Worm (Caenorhabditis elegans) whole organism, late embryonic: ENCODE results near the gene jud-4.

ENCODE experiments used
- C08G9.2 ChIP-seq: sonication (generic microtip); optimal IDR thresholded peaks from 2 replicates; lab custom pipeline; 2016; ENCODE audit warnings: mild to moderate bottlenecking, missing genetic modification characterization, moderate library complexity, missing compliant biosample characterization
- C38D4.7 ChIP-seq: fragments of 200-800 bp; sonication (Bioruptor generic); optimal IDR thresholded peaks from 2 replicates; lab custom pipeline; 2018; ENCODE audit warnings: mild to moderate bottlenecking, missing genetic modification characterization, moderate library complexity, missing compliant biosample characterization
- F13H6.1 ChIP-seq: sonication (generic microtip); optimal IDR thresholded peaks from 2 replicates; lab custom pipeline; 2016; ENCODE audit warnings: missing genetic modification characterization, missing compliant biosample characterization
- K09A11.1 ChIP-seq: sonication (generic microtip); optimal IDR thresholded peaks from 2 replicates; lab custom pipeline; 2017; ENCODE audit warnings: antibody characterized with exemption, mild to moderate bottlenecking, missing genetic modification characterization, missing compliant biosample characterization; ENCODE audit not compliant: insufficient read depth
- ahr-1 ChIP-seq: sonication (generic microtip); optimal IDR thresholded peaks from 2 replicates; lab custom pipeline; 2016; ENCODE audit warnings: missing genetic modification characterization, missing compliant biosample characterization
- ceh-14 ChIP-seq: sonication (generic microtip); optimal IDR thresholded peaks from 2 replicates; lab custom pipeline; 2016; ENCODE audit warnings: missing genotype, missing genetic modification characterization, missing compliant biosample characterization
- ceh-2 ChIP-seq: sonication (generic microtip); optimal IDR thresholded peaks from 2 replicates; lab custom pipeline; 2016; ENCODE audit warnings: missing genotype, missing genetic modification characterization, missing compliant biosample characterization
- ceh-22 ChIP-seq: sonication (generic microtip); optimal IDR thresholded peaks from 2 replicates; lab custom pipeline; 2017; ENCODE audit warnings: missing biosample characterization, missing genetic modification characterization
- ceh-24 ChIP-seq: sonication (generic microtip); optimal IDR thresholded peaks from 2 replicates; lab custom pipeline; 2016; ENCODE audit warnings: mild to moderate bottlenecking, missing genetic modification characterization, missing compliant biosample characterization
- ceh-31 ChIP-seq: sonication (generic microtip); optimal IDR thresholded peaks from 2 replicates; lab custom pipeline; 2016; ENCODE audit warnings: missing genetic modification characterization, missing compliant biosample characterization
- ceh-34 ChIP-seq: sonication (generic microtip); optimal IDR thresholded peaks from 2 replicates; lab custom pipeline; 2016; ENCODE audit warnings: mild to moderate bottlenecking, missing genetic modification characterization, missing compliant biosample characterization
- ceh-48 ChIP-seq: sonication (generic microtip); optimal IDR thresholded peaks from 2 replicates; lab custom pipeline; 2016; ENCODE audit warnings: missing genetic modification characterization, inconsistent platforms, missing compliant biosample characterization
- ceh-6 ChIP-seq: fragments of 200-800 bp; sonication (Bioruptor generic); optimal IDR thresholded peaks from 2 replicates; lab custom pipeline; 2018; ENCODE audit warnings: mild to moderate bottlenecking, missing genetic modification characterization, missing compliant biosample characterization
- ceh-9 ChIP-seq: sonication (generic microtip); optimal IDR thresholded peaks from 2 replicates; lab custom pipeline; 2016; ENCODE audit warnings: mild to moderate bottlenecking, missing genetic modification characterization, inconsistent platforms, missing compliant biosample characterization
- che-1 ChIP-seq: sonication (generic microtip); optimal IDR thresholded peaks from 2 replicates; lab custom pipeline; 2016; ENCODE audit warnings: mild to moderate bottlenecking, missing genetic modification characterization, missing compliant biosample characterization
- dmd-4 ChIP-seq: sonication (generic microtip); optimal IDR thresholded peaks from 2 replicates; lab custom pipeline; 2016; ENCODE audit warnings: borderline replicate concordance, missing genetic modification characterization, missing compliant biosample characterization
- dve-1 ChIP-seq: sonication (generic microtip); optimal IDR thresholded peaks from 2 replicates; lab custom pipeline; 2017; ENCODE audit warnings: antibody characterized with exemption, mild to moderate bottlenecking, missing genetic modification characterization, missing compliant biosample characterization
- elt-4 ChIP-seq: sonication (generic microtip); optimal IDR thresholded peaks from 2 replicates; lab custom pipeline; 2016; ENCODE audit warnings: missing genetic modification characterization, missing compliant biosample characterization
- eyg-1 ChIP-seq: sonication (generic microtip); optimal IDR thresholded peaks from 2 replicates; lab custom pipeline; 2016; ENCODE audit warnings: missing genotype, missing genetic modification characterization, missing compliant biosample characterization
- fkh-6 ChIP-seq: sonication (generic microtip); optimal IDR thresholded peaks from 2 replicates; lab custom pipeline; 2016; ENCODE audit warnings: missing genetic modification characterization, missing compliant biosample characterization
- gmeb-2 ChIP-seq: sonication (generic microtip); optimal IDR thresholded peaks from 2 replicates; lab custom pipeline; 2016; ENCODE audit warnings: missing genetic modification characterization, inconsistent platforms, missing compliant biosample characterization
- hlh-13 ChIP-seq: fragments of 200-800 bp; sonication (Bioruptor generic); optimal IDR thresholded peaks from 2 replicates; lab custom pipeline; 2018; ENCODE audit warnings: mild to moderate bottlenecking, missing genetic modification characterization, missing compliant biosample characterization
- hlh-15 ChIP-seq: sonication (generic microtip); optimal IDR thresholded peaks from 2 replicates; lab custom pipeline; 2016; ENCODE audit warnings: missing genetic modification characterization, missing compliant biosample characterization
- lim-6 ChIP-seq: sonication (generic microtip); optimal IDR thresholded peaks from 2 replicates; lab custom pipeline; 2016; ENCODE audit warnings: missing genetic modification characterization, missing compliant biosample characterization
- nfya-1 ChIP-seq: sonication (generic microtip); optimal IDR thresholded peaks from 2 replicates; lab custom pipeline; 2017; ENCODE audit warnings: missing genetic modification characterization, mild to moderate bottlenecking, missing compliant biosample characterization, antibody characterized with exemption, moderate library complexity
- nhr-11 ChIP-seq: fragments of 150-350 bp; optimal IDR thresholded peaks from 2 replicates; lab custom pipeline; 2014; ENCODE audit warnings: missing biosample characterization, missing genetic modification characterization
- pag-3 ChIP-seq: sonication (generic microtip); optimal IDR thresholded peaks from 2 replicates; lab custom pipeline; 2016; ENCODE audit warnings: missing compliant biosample characterization, missing genetic modification characterization, borderline replicate concordance
- pat-9 ChIP-seq: fragments of 200-800 bp; sonication (Bioruptor generic); optimal IDR thresholded peaks from 2 replicates; lab custom pipeline; 2018; ENCODE audit warnings: mild to moderate bottlenecking, missing genetic modification characterization, moderate library complexity, missing compliant biosample characterization
- pha-2 ChIP-seq: sonication (generic microtip); optimal IDR thresholded peaks from 2 replicates; lab custom pipeline; 2017; ENCODE audit warnings: mild to moderate bottlenecking, missing genetic modification characterization, missing compliant biosample characterization
- pha-4 ChIP-seq: fragments of 150-350 bp; optimal IDR thresholded peaks from 2 replicates; lab custom pipeline; 2018; ENCODE audit warnings: missing biosample characterization, missing genetic modification reagents, missing genetic modification characterization
- pros-1 ChIP-seq: fragments of 150-350 bp; optimal IDR thresholded peaks from 2 replicates; lab custom pipeline; 2014; ENCODE audit warnings: missing biosample characterization, missing genetic modification reagents, missing genetic modification characterization
- ref-2 ChIP-seq: sonication (generic microtip); optimal IDR thresholded peaks from 2 replicates; lab custom pipeline; 2016; ENCODE audit warnings: missing genetic modification characterization, missing compliant biosample characterization
- rnt-1 ChIP-seq: sonication (generic microtip); optimal IDR thresholded peaks from 2 replicates; lab custom pipeline; 2016; ENCODE audit warnings: missing genetic modification characterization, missing compliant biosample characterization
- sdc-2 ChIP-seq: sonication (generic microtip); optimal IDR thresholded peaks from 2 replicates; lab custom pipeline; 2016; ENCODE audit warnings: missing genotype, missing genetic modification characterization, missing compliant biosample characterization
- sox-4 ChIP-seq: sonication (generic microtip); optimal IDR thresholded peaks from 2 replicates; lab custom pipeline; 2017; ENCODE audit warnings: mild to moderate bottlenecking, missing genetic modification characterization, inconsistent platforms, missing compliant biosample characterization
- tbx-2 ChIP-seq: sonication (generic microtip); optimal IDR thresholded peaks from 2 replicates; lab custom pipeline; 2016; ENCODE audit warnings: missing genetic modification characterization, missing compliant biosample characterization
- ttx-3 ChIP-seq: sonication (generic microtip); optimal IDR thresholded peaks from 2 replicates; lab custom pipeline; 2016; ENCODE audit warnings: missing genetic modification reagents, missing genetic modification characterization, missing compliant biosample characterization
- unc-42 ChIP-seq: sonication (generic microtip); optimal IDR thresholded peaks from 2 replicates; lab custom pipeline; 2016; ENCODE audit warnings: missing genotype, missing genetic modification characterization, missing compliant biosample characterization
- unc-55 ChIP-seq: sonication (generic microtip); optimal IDR thresholded peaks from 2 replicates; lab custom pipeline; 2017; ENCODE audit warnings: missing biosample characterization, missing genetic modification reagents, missing genetic modification characterization
- unc-86 ChIP-seq: sonication (generic microtip); optimal IDR thresholded peaks from 2 replicates; lab custom pipeline; 2016; ENCODE audit warnings: missing genetic modification characterization, missing compliant biosample characterization
- zip-5 ChIP-seq: sonication (generic microtip); optimal IDR thresholded peaks from 2 replicates; lab custom pipeline; 2016; ENCODE audit warnings: missing genetic modification characterization, missing compliant biosample characterization
- ztf-16 ChIP-seq: sonication (generic microtip); optimal IDR thresholded peaks from 2 replicates; lab custom pipeline; 2017; ENCODE audit warnings: missing genetic modification characterization, missing compliant biosample characterization

The jud-4 gene

ce11 chrX:15277714-15278187 lies 6.2 kb upstream of the jud-4 start, which contains the start of gene kin-20:
TSS of gene kin-20 (minus strand) at chrX:15277764.
- TF ChIP-seq ceh-2 (tag; lab: Kevin White, UChicago), result no peak
- no peak for TF ChIP-seq ceh-14 (tag; lab: Kevin White, UChicago)
- TF ChIP-seq sox-4 (tag; lab: Kevin White, UChicago), result no peak
- TF ChIP-seq hlh-13 (GFP tag; lab: Kevin White, UChicago), result peak; percentile 7
- peak; percentile 10 for TF ChIP-seq rnt-1 (tag; lab: Kevin White, UChicago)
- peak; percentile 31 for TF ChIP-seq ceh-31 (tag; lab: Kevin White, UChicago)
- TF ChIP-seq nfya-1, result peak; percentile 39
- peak; percentile 23 for TF ChIP-seq ceh-34 (tag; lab: Kevin White, UChicago)
- TF ChIP-seq ref-2 (tag; lab: Kevin White, UChicago), result peak; percentile 22

DNA sequence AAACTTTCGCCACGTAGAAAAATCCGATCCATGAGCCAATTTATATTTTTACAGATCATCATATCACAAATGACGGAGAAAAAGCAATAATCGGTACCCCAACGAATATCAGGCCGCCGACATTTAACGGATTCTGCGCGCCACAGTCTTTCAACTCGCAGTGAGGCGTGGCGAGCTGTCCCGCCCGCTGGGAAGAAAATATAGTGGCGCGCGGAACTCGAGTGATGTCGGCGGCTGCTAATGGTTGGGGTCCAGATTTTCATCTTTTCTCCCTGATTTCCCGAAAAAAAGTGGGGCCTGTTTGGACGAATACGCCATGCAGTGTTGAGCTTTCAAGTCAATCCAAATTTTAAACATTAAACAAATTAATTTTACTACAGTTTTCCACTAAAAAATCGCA lies 5.3 kb upstream of the jud-4 start:
- TF ChIP-seq ceh-48 (tag; lab: Kevin White, UChicago) (no peak), K09A11.1 (no peak), ahr-1 (no peak), C38D4.7 (GFP tag; lab: Kevin White, UChicago) (no peak), F13H6.1 (tag; lab: Kevin White, UChicago) (no peak), sdc-2 (tag; lab: Kevin White, UChicago) (no peak), ref-2 (tag; lab: Kevin White, UChicago) (no peak), hlh-15 (tag; lab: Kevin White, UChicago) (no peak), zip-5 (tag; lab: Kevin White, UChicago) (no peak), fkh-6 (tag; lab: Kevin White, UChicago) (no peak), eyg-1 (tag; lab: Kevin White, UChicago) (no peak), unc-42 (tag; lab: Kevin White, UChicago) (no peak), ceh-2 (tag; lab: Kevin White, UChicago) (no peak), ttx-3 (no peak), pros-1 (tag; lab: Kevin White, UChicago) (no peak), gmeb-2 (tag; lab: Kevin White, UChicago) (no peak), ceh-6 (GFP tag; lab: Kevin White, UChicago) (no peak), unc-55 (no peak)

ce11 chrX:15279301-15279700 lies 4.6 kb upstream of the jud-4 start:
- TF ChIP-seq ceh-2 (tag; lab: Kevin White, UChicago) (no peak), pha-4 (tag; lab: Kevin White, UChicago) (no peak), unc-86 (tag; lab: Kevin White, UChicago) (no peak), dve-1 (peak; percentile 11), pha-2 (tag; lab: Kevin White, UChicago) (peak; percentile 59), ceh-6 (GFP tag; lab: Kevin White, UChicago) (no peak), ceh-22 (tag; lab: Kevin White, UChicago) (peak; percentile 56), pag-3 (tag; lab: Kevin White, UChicago) (no peak), hlh-15 (tag; lab: Kevin White, UChicago) (no peak)

DNA sequence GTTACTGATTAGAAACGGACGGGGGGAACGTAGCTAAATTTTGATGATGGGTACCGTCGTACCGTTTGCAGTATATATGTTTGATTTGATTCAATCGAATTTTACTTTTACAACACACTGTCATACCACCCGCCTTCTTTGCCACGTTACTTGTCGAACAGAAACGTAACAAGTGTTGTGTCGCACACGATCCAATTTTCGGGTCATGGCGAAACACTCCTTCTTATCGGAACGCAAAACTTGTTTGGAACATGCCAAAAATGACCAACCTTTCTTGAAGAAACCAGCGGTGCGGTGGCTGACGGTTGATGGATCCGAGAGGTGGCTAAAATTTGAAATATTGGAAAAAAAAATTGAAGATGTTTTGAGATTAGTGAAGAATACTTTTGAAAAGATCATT lies 3.6 kb upstream of the jud-4 start:
- TF ChIP-seq lim-6 (tag; lab: Kevin White, UChicago), result no peak
- TF ChIP-seq C08G9.2 (tag; lab: Kevin White, UChicago), result no peak
- TF ChIP-seq unc-42 (tag; lab: Kevin White, UChicago), result no peak
- TF ChIP-seq elt-4 (tag; lab: Kevin White, UChicago), result no peak
- TF ChIP-seq pha-4 (tag; lab: Kevin White, UChicago), result no peak
- TF ChIP-seq dmd-4 (tag; lab: Kevin White, UChicago), result no peak
- TF ChIP-seq ceh-14 (tag; lab: Kevin White, UChicago), result no peak
- no peak for TF ChIP-seq pat-9
- no peak for TF ChIP-seq hlh-15 (tag; lab: Kevin White, UChicago)
- TF ChIP-seq ztf-16, result no peak
- TF ChIP-seq che-1, result no peak
- TF ChIP-seq ceh-24 (tag; lab: Kevin White, UChicago), result no peak
- TF ChIP-seq ceh-9 (tag; lab: Kevin White, UChicago), result no peak
- TF ChIP-seq pha-2 (tag; lab: Kevin White, UChicago), result no peak
- no peak for TF ChIP-seq fkh-6 (tag; lab: Kevin White, UChicago)
- no peak for TF ChIP-seq nhr-11 (tag; lab: Kevin White, UChicago)
- TF ChIP-seq tbx-2 (tag; lab: Kevin White, UChicago), result no peak
